Worm (Caenorhabditis elegans) whole organism, late embryonic: ENCODE results near the gene T26H5.14.

Experiments used
- C08G9.2 ChIP-seq: sonication (generic microtip); optimal IDR thresholded peaks from 2 replicates; lab custom pipeline; 2016; ENCODE audit warnings: mild to moderate bottlenecking, missing genetic modification characterization, moderate library complexity, missing compliant biosample characterization
- C38D4.7 ChIP-seq: fragments of 200-800 bp; sonication (Bioruptor generic); optimal IDR thresholded peaks from 2 replicates; lab custom pipeline; 2018; ENCODE audit warnings: mild to moderate bottlenecking, missing genetic modification characterization, moderate library complexity, missing compliant biosample characterization
- F13H6.1 ChIP-seq: sonication (generic microtip); optimal IDR thresholded peaks from 2 replicates; lab custom pipeline; 2016; ENCODE audit warnings: missing genetic modification characterization, missing compliant biosample characterization
- K02D7.2 ChIP-seq: sonication (generic microtip); optimal IDR thresholded peaks from 2 replicates; lab custom pipeline; 2017; ENCODE audit warnings: mild to moderate bottlenecking, missing genetic modification characterization, missing compliant biosample characterization
- Y22D7AL.16 ChIP-seq: sonication (generic microtip); optimal IDR thresholded peaks from 2 replicates; lab custom pipeline; 2016; ENCODE audit warnings: missing genetic modification characterization, missing compliant biosample characterization
- ama-1 ChIP-seq: fragments of 150-350 bp; optimal IDR thresholded peaks from 2 replicates; lab custom pipeline; 2014
- ceh-18 ChIP-seq: sonication (generic microtip); optimal IDR thresholded peaks from 2 replicates; lab custom pipeline; 2016; ENCODE audit warnings: missing genetic modification characterization, missing compliant biosample characterization
- ceh-19 ChIP-seq: fragments of 200-800 bp; sonication (Bioruptor generic); optimal IDR thresholded peaks from 2 replicates; lab custom pipeline; 2018; ENCODE audit warnings: mild to moderate bottlenecking, missing genetic modification characterization, missing compliant biosample characterization
- ceh-22 ChIP-seq: sonication (generic microtip); optimal IDR thresholded peaks from 2 replicates; lab custom pipeline; 2017; ENCODE audit warnings: missing biosample characterization, missing genetic modification characterization
- ceh-30 ChIP-seq: fragments of 150-350 bp; optimal IDR thresholded peaks from 2 replicates; lab custom pipeline; 2014; ENCODE audit warnings: missing biosample characterization, missing genetic modification characterization
- ceh-31 ChIP-seq: sonication (generic microtip); optimal IDR thresholded peaks from 2 replicates; lab custom pipeline; 2016; ENCODE audit warnings: missing genetic modification characterization, missing compliant biosample characterization
- ceh-48 ChIP-seq: sonication (generic microtip); optimal IDR thresholded peaks from 2 replicates; lab custom pipeline; 2016; ENCODE audit warnings: missing genetic modification characterization, inconsistent platforms, missing compliant biosample characterization
- ceh-6 ChIP-seq: fragments of 200-800 bp; sonication (Bioruptor generic); optimal IDR thresholded peaks from 2 replicates; lab custom pipeline; 2018; ENCODE audit warnings: mild to moderate bottlenecking, missing genetic modification characterization, missing compliant biosample characterization
- ceh-9 ChIP-seq: sonication (generic microtip); optimal IDR thresholded peaks from 2 replicates; lab custom pipeline; 2016; ENCODE audit warnings: mild to moderate bottlenecking, missing genetic modification characterization, inconsistent platforms, missing compliant biosample characterization
- che-1 ChIP-seq: sonication (generic microtip); optimal IDR thresholded peaks from 2 replicates; lab custom pipeline; 2016; ENCODE audit warnings: mild to moderate bottlenecking, missing genetic modification characterization, missing compliant biosample characterization
- dve-1 ChIP-seq: sonication (generic microtip); optimal IDR thresholded peaks from 2 replicates; lab custom pipeline; 2017; ENCODE audit warnings: antibody characterized with exemption, mild to moderate bottlenecking, missing genetic modification characterization, missing compliant biosample characterization
- fkh-10 ChIP-seq: fragments of 150-350 bp; optimal IDR thresholded peaks from 2 replicates; lab custom pipeline; 2014; ENCODE audit warnings: missing biosample characterization, missing genetic modification reagents, missing genetic modification characterization
- gmeb-2 ChIP-seq: sonication (generic microtip); optimal IDR thresholded peaks from 2 replicates; lab custom pipeline; 2016; ENCODE audit warnings: missing genetic modification characterization, inconsistent platforms, missing compliant biosample characterization
- hlh-13 ChIP-seq: fragments of 200-800 bp; sonication (Bioruptor generic); optimal IDR thresholded peaks from 2 replicates; lab custom pipeline; 2018; ENCODE audit warnings: mild to moderate bottlenecking, missing genetic modification characterization, missing compliant biosample characterization
- hlh-15 ChIP-seq: sonication (generic microtip); optimal IDR thresholded peaks from 2 replicates; lab custom pipeline; 2016; ENCODE audit warnings: missing genetic modification characterization, missing compliant biosample characterization
- hlh-30 ChIP-seq: sonication (generic microtip); optimal IDR thresholded peaks from 2 replicates; lab custom pipeline; 2017; ENCODE audit warnings: antibody characterized with exemption, missing genetic modification characterization, missing compliant biosample characterization; ENCODE audit not compliant: insufficient read depth
- hlh-8 ChIP-seq: sonication (generic microtip); optimal IDR thresholded peaks from 2 replicates; lab custom pipeline; 2016; ENCODE audit warnings: missing genotype, missing genetic modification characterization, missing compliant biosample characterization
- lim-6 ChIP-seq: sonication (generic microtip); optimal IDR thresholded peaks from 2 replicates; lab custom pipeline; 2016; ENCODE audit warnings: missing genetic modification characterization, missing compliant biosample characterization
- lin-11 ChIP-seq: fragments of 200-800 bp; sonication (Bioruptor generic); optimal IDR thresholded peaks from 2 replicates; lab custom pipeline; 2018; ENCODE audit warnings: mild to moderate bottlenecking, missing genetic modification characterization, missing compliant biosample characterization
- mec-3 ChIP-seq: sonication (generic microtip); optimal IDR thresholded peaks from 2 replicates; lab custom pipeline; 2016; ENCODE audit warnings: borderline replicate concordance, missing genetic modification characterization, missing compliant biosample characterization
- nfya-1 ChIP-seq: sonication (generic microtip); optimal IDR thresholded peaks from 2 replicates; lab custom pipeline; 2017; ENCODE audit warnings: missing genetic modification characterization, mild to moderate bottlenecking, missing compliant biosample characterization, antibody characterized with exemption, moderate library complexity
- nhr-11 ChIP-seq: fragments of 150-350 bp; optimal IDR thresholded peaks from 2 replicates; lab custom pipeline; 2014; ENCODE audit warnings: missing biosample characterization, missing genetic modification characterization
- pag-3 ChIP-seq: sonication (generic microtip); optimal IDR thresholded peaks from 2 replicates; lab custom pipeline; 2016; ENCODE audit warnings: missing compliant biosample characterization, missing genetic modification characterization, borderline replicate concordance
- pat-9 ChIP-seq: fragments of 200-800 bp; sonication (Bioruptor generic); optimal IDR thresholded peaks from 2 replicates; lab custom pipeline; 2018; ENCODE audit warnings: mild to moderate bottlenecking, missing genetic modification characterization, moderate library complexity, missing compliant biosample characterization
- pax-1 ChIP-seq: fragments of 150-350 bp; optimal IDR thresholded peaks from 2 replicates; lab custom pipeline; 2014; ENCODE audit warnings: missing biosample characterization, missing genetic modification characterization
- ref-2 ChIP-seq: sonication (generic microtip); optimal IDR thresholded peaks from 2 replicates; lab custom pipeline; 2016; ENCODE audit warnings: missing genetic modification characterization, missing compliant biosample characterization
- sox-2 ChIP-seq: fragments of 200-800 bp; sonication (Bioruptor generic); IDR thresholded peaks from 2 replicates; pipeline ENCODE4 v1.3.6; 2022; ENCODE audit warnings: missing genetic modification reagents, missing genetic modification characterization, missing compliant biosample characterization
- syd-9 ChIP-seq: sonication (generic microtip); optimal IDR thresholded peaks from 2 replicates; lab custom pipeline; 2016; ENCODE audit warnings: mild to moderate bottlenecking, missing genetic modification characterization, moderate library complexity, missing compliant biosample characterization
- ttx-3 ChIP-seq: sonication (generic microtip); optimal IDR thresholded peaks from 2 replicates; lab custom pipeline; 2016; ENCODE audit warnings: missing genetic modification reagents, missing genetic modification characterization, missing compliant biosample characterization
- unc-86 ChIP-seq: sonication (generic microtip); optimal IDR thresholded peaks from 2 replicates; lab custom pipeline; 2016; ENCODE audit warnings: missing genetic modification characterization, missing compliant biosample characterization
- ztf-16 ChIP-seq: sonication (generic microtip); optimal IDR thresholded peaks from 2 replicates; lab custom pipeline; 2017; ENCODE audit warnings: missing genetic modification characterization, missing compliant biosample characterization

The T26H5.14 gene

DNA sequence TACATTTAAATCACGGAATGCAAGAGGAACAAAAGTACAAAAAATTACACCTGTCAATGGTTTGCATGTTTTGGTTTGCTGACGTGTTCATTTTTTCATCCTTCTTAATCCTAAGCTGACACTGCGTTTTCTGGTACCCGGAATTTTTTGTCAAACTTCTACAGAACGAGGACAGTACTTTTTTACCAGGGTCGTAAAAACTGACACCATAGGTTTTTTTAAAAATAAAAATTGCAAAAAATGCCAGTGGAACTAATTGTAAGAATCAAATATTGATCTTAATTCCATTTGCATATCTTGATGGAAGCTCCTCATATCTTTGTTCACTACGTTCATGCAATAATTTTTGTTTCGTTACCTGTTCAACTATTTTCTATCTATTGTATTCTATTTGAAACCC is 44.1 kb upstream of the T26H5.14 start, which contains the start of gene srh-258:
Gene srh-258, plus strand, starts transcription at position 301 of the 400 bp plus-strand sequence.
- TF ChIP-seq syd-9 (tag; lab: Kevin White, UChicago) (no peak), ttx-3 (tag; lab: Kevin White, UChicago) (no peak), ceh-18 (tag; lab: Kevin White, UChicago) (no peak), che-1 (tag; lab: Kevin White, UChicago) (no peak), ref-2 (tag; lab: Kevin White, UChicago) (no peak), ceh-6 (no peak), hlh-15 (tag; lab: Kevin White, UChicago) (no peak), ceh-22 (tag; lab: Kevin White, UChicago) (no peak), ama-1 (lab: Kevin White, UChicago) (no peak), nfya-1 (no peak), ceh-9 (tag; lab: Kevin White, UChicago) (no peak), Y22D7AL.16 (tag; lab: Kevin White, UChicago) (no peak), unc-86 (tag; lab: Kevin White, UChicago) (no peak), pag-3 (tag; lab: Kevin White, UChicago) (no peak)
- TF ChIP-seq, all 69 proteins: peak for 0

DNA sequence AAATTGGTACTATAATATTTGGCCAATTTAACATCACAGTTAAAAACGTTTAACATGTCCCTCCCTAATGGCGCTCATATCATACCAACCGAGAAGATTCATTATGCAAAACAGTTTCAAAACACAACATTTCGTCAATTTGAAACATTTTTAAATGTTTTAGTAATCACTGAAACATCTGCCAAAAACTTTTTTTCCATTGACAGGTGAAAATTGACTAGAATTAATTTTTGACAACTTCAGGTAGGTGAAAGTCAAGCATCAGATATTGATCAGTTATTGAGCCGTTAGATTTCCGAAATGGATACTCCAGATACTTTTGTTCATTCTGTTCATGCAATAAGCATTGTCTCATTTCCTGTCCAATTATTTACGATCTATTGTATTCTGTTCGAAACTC is 42.0 kb upstream of the T26H5.14 start, which contains the start of gene srh-257:
Gene srh-257, plus strand, starts transcription at position 301 of the 400 bp plus-strand sequence.
- TF ChIP-seq ceh-6 (no peak), sox-2 (GFP tag; lab: Robert Waterston, UW) (no peak), C38D4.7 (GFP tag; lab: Kevin White, UChicago) (no peak), fkh-10 (no peak), hlh-8 (no peak), ceh-30 (tag; lab: Kevin White, UChicago) (no peak)
- TF ChIP-seq, all 69 proteins: peak for 0

DNA sequence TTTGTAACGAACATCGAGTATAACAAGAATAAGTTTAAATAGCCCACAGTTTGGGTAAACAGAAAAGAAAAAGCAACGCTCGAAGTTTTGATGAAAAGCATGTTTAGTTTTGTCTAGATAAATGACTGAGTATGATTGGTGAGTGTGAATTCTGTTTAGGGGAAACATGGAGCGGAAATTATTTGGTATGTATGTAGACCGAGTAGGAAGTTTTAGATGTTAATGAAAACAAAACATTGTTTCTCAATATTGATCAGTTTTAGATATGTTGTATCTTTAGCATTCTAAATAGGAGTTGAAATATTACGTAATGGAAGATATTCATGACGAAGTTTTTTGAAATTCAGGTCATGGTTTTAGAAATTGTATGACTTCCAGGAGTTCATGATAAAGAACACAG is 36.3 kb upstream of the T26H5.14 start, which contains the start of gene srbc-63:
Gene srbc-63, minus strand, starts transcription at position 101 of the 400 bp plus-strand sequence.
- TF ChIP-seq C08G9.2 (tag; lab: Kevin White, UChicago) (no peak), nhr-11 (tag; lab: Kevin White, UChicago) (no peak), hlh-13 (GFP tag; lab: Kevin White, UChicago) (no peak), ttx-3 (tag; lab: Kevin White, UChicago) (no peak), pag-3 (tag; lab: Kevin White, UChicago) (no peak), lin-11 (tag; lab: Kevin White, UChicago) (no peak), pat-9 (tag; lab: Kevin White, UChicago) (no peak), ceh-31 (tag; lab: Kevin White, UChicago) (no peak), ceh-48 (no peak), gmeb-2 (tag; lab: Kevin White, UChicago) (no peak), ama-1 (lab: Kevin White, UChicago) (no peak), K02D7.2 (no peak), F13H6.1 (tag; lab: Kevin White, UChicago) (no peak), pax-1 (tag; lab: Kevin White, UChicago) (no peak), lim-6 (tag; lab: Kevin White, UChicago) (no peak), dve-1 (tag; lab: Kevin White, UChicago) (no peak), syd-9 (tag; lab: Kevin White, UChicago) (no peak), ceh-19 (GFP tag; lab: Kevin White, UChicago) (no peak)

DNA sequence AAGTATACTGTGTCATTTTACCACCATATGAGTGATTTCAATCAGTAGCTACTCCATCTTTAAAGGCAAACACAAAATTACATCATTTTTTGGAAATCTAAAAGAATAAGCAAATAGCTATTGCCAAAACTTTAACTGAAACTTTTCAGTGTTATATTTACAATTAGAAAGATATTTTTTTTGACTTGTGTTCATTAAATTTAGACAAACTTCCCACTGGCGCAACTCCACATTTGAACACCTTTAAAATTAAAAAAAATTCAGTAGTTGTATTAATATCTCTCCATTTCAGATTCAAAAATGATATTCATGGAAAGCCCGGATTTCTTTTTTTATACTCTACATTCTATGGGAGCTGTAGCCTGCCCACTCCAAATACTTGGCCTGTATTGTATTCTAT is 35.1 kb upstream of the T26H5.14 start, which contains the start of gene srh-264:
Gene srh-264, plus strand, starts transcription at position 301 of the 400 bp plus-strand sequence.
- TF ChIP-seq ztf-16 (tag; lab: Kevin White, UChicago) (no peak), mec-3 (tag; lab: Kevin White, UChicago) (no peak), Y22D7AL.16 (tag; lab: Kevin White, UChicago) (no peak), ama-1 (lab: Kevin White, UChicago) (no peak), ceh-48 (no peak), ceh-31 (tag; lab: Kevin White, UChicago) (no peak), hlh-30 (tag; lab: Kevin White, UChicago) (no peak)
